Worm (Caenorhabditis elegans): ENCODE data around the gene nhr-288.

DNA sequence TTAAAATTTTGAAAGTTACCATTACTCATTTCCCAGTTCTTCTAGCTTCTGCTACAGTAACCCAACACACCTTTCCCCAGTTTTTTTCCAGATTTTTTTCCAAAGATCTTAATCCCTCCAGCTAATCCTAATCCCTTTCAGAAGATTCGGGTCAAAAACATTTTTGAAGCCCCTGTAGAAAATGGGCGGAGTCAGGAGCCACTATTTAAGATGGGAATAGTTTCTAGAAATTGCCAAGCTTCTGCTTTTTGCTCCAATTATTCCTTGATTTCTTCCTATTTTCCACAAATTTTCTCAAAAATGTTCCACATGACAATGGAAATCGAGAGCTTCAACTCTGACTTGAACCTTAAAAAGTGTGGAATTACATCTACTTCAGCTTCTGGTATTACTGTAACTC is 17.9 kb downstream of the nhr-288 start, which contains the start of gene C08E8.9:
- TF ChIP-seq flt-1 (GFP tag; IDR thresholded peaks at IDR 0.05), result no peak
- no peak for TF ChIP-seq ref-1 (GFP tag; conservative IDR thresholded peaks at IDR 0.05)
- no peak for TF ChIP-seq med-1 (GFP tag; optimal IDR thresholded peaks at IDR 0.05; ENCODE audit: insufficient read depth)
- no peak for TF ChIP-seq ztf-23 (GFP tag; IDR thresholded peaks at IDR 0.05)
- TF ChIP-seq cog-1 (tag; optimal IDR thresholded peaks at IDR 0.05), result no peak
